Fruit fly (Drosophila melanogaster): ENCODE results near the gene Argp.

- TF ChIP-seq EcR (GFP tag; optimal IDR thresholded peaks at IDR 0.05) (no peak), psq (optimal IDR thresholded peaks at IDR 0.05) (no peak), usp (GFP tag; optimal IDR thresholded peaks at IDR 0.05) (no peak), CG8478 (optimal IDR thresholded peaks at IDR 0.05) (no peak)
Observed at dm6 chr3R:13724029-13724638, 14.4 kb upstream of the Argp start.

All from whole organism.